Worm (Caenorhabditis elegans): Measurements from ENCODE around the gene bcmo-2.

The bcmo-2 gene

ce11 chrII:3951354-3951753 is 40.7 kb upstream of the bcmo-2 start:
- TF ChIP-seq lsy-2 (tag; optimal IDR thresholded peaks at IDR 0.05): peak in 1 of 2 experiments; percentile 47
- TF ChIP-seq ceh-8 (GFP tag; optimal IDR thresholded peaks at IDR 0.05): no peak
- peak in 1 of 2 experiments; percentile 42 for TF ChIP-seq lin-35 (GFP tag; optimal IDR thresholded peaks at IDR 0.05)
- TF ChIP-seq nhr-77 (tag; optimal IDR thresholded peaks at IDR 0.05): peak; percentile 6
- no peak for TF ChIP-seq unc-130 (tag; optimal IDR thresholded peaks at IDR 0.05)
- no peak for TF ChIP-seq aly-2 (tag; optimal IDR thresholded peaks at IDR 0.05)
- no peak for TF ChIP-seq C16A3.4 (tag; optimal IDR thresholded peaks at IDR 0.05)
- TF ChIP-seq nhr-20 (tag; optimal IDR thresholded peaks at IDR 0.05): peak; percentile 59
- peak in 1 of 3 experiments; percentile 19 for TF ChIP-seq dpl-1 (GFP tag; optimal IDR thresholded peaks at IDR 0.05)
- peak in 2 of 6 experiments; percentile 29 to 42 for TF ChIP-seq elt-3 (tag; optimal IDR thresholded peaks at IDR 0.05)
- peak; percentile 1 for TF ChIP-seq swsn-7 (tag; optimal IDR thresholded peaks at IDR 0.05)
- peak; percentile 30 for TF ChIP-seq mep-1 (tag; optimal IDR thresholded peaks at IDR 0.05)
- peak; percentile 88 for TF ChIP-seq nhr-85 (tag)
- peak; percentile 33 for TF ChIP-seq tbx-2 (tag; optimal IDR thresholded peaks at IDR 0.05)
- peak; percentile 39 for TF ChIP-seq nhr-71 (tag; optimal IDR thresholded peaks at IDR 0.05)
- peak in 1 of 2 experiments; percentile 28 for TF ChIP-seq efl-1 (optimal IDR thresholded peaks at IDR 0.05)
- TF ChIP-seq efl-1 (GFP tag; optimal IDR thresholded peaks at IDR 0.05 in 1 of 2): peak in 1 of 2 experiments; percentile 65
- TF ChIP-seq snu-23 (GFP tag; optimal IDR thresholded peaks at IDR 0.05): peak; percentile 51
- peak; percentile 10 for TF ChIP-seq rnt-1 (tag; optimal IDR thresholded peaks at IDR 0.05)
- no peak for TF ChIP-seq vab-15 (tag; optimal IDR thresholded peaks at IDR 0.05)
- peak; percentile 20 for TF ChIP-seq fos-1 (tag; optimal IDR thresholded peaks at IDR 0.05)
- TF ChIP-seq lin-14 (GFP tag; optimal IDR thresholded peaks at IDR 0.05): peak; percentile 85
- no peak for TF ChIP-seq lin-15B (tag; optimal IDR thresholded peaks at IDR 0.05)
- peak; percentile 18 for TF ChIP-seq jun-1 (tag; optimal IDR thresholded peaks at IDR 0.05)
- TF ChIP-seq grh-1 (GFP tag; IDR thresholded peaks at IDR 0.05): peak; percentile 90
- TF ChIP-seq blmp-1 (tag; optimal IDR thresholded peaks at IDR 0.05): peak; percentile 89

DNA sequence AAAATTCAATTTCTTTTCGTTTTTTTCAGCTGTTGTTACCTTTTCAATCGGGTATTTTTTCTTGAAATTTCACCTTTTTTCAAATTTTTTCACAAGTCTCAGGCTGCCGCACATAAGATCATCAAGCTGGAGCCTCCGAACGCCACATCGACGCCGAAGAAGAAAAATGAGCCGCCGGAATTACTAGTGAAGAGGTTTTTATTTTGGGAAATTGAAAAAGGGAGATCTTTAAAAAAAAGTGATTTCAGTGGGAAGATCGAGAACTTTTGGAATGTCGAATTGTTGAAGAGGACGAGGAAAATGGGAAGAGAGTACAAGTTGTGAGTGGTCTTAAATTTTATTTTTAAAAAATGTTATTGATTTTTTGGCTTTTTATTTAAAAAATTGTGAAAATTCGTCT is 39.4 kb upstream of the bcmo-2 start, which contains the start of gene sea-2:
TSS of gene sea-2 (plus strand) at position 301 of the 400 bp plus-strand sequence.
- TF ChIP-seq C16A3.4 (tag; optimal IDR thresholded peaks at IDR 0.05) (no peak), nhr-76 (tag; optimal IDR thresholded peaks at IDR 0.05) (no peak), nhr-20 (tag; optimal IDR thresholded peaks at IDR 0.05) (no peak), xbp-1 (tag; optimal IDR thresholded peaks at IDR 0.05) (no peak), blmp-1 (tag; optimal IDR thresholded peaks at IDR 0.05) (no peak), elt-2 (tag; optimal IDR thresholded peaks at IDR 0.05) (no peak), lsy-2 (tag; optimal IDR thresholded peaks at IDR 0.05) (no peak), nhr-237 (tag; optimal IDR thresholded peaks at IDR 0.05) (no peak), efl-1 (optimal IDR thresholded peaks at IDR 0.05) (no peak), efl-1 (GFP tag; optimal IDR thresholded peaks at IDR 0.05 in 1 of 2) (no peak), lin-35 (GFP tag; optimal IDR thresholded peaks at IDR 0.05) (no peak), ceh-88 (GFP tag; IDR thresholded peaks at IDR 0.05) (no peak)

ce11 chrII:3948507-3948906 is 37.9 kb upstream of the bcmo-2 start:
- peak; percentile 66 for TF ChIP-seq lin-14 (GFP tag; optimal IDR thresholded peaks at IDR 0.05)
- no peak for TF ChIP-seq C16A3.4 (tag; optimal IDR thresholded peaks at IDR 0.05)
- TF ChIP-seq lsy-2 (tag; optimal IDR thresholded peaks at IDR 0.05): peak in 1 of 2 experiments; percentile 12
- TF ChIP-seq fkh-10 (GFP tag; optimal IDR thresholded peaks at IDR 0.05): peak; percentile 47

DNA sequence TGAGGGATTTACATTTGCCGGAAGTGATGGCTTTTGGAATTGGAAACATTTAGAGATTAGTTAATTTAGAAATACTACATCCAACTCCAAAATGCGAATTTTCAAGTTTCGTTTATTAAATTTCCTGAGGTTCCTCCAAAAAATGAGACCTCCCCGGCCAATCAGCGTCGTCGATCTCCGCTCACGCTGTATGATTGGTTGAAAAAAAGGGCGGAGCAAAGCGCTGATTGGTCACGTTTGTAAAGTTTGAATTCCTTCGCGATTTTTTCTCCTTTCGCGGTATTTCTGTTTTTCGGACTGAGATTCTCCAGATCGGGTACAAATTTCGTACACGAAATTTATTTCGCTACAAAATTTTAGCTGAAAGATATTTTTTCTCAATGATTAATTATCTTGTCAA is 36.8 kb upstream of the bcmo-2 start:
- TF ChIP-seq nhr-11 (tag; optimal IDR thresholded peaks at IDR 0.05) (no peak), ceh-8 (GFP tag; optimal IDR thresholded peaks at IDR 0.05) (peak; percentile 36), tbx-2 (tag; optimal IDR thresholded peaks at IDR 0.05) (no peak), lin-39 (tag; optimal IDR thresholded peaks at IDR 0.05) (no peak), ceh-63 (GFP tag; optimal IDR thresholded peaks at IDR 0.05) (no peak)

- TF ChIP-seq lin-15B (tag; optimal IDR thresholded peaks at IDR 0.05) (no peak), mab-9 (GFP tag; IDR thresholded peaks at IDR 0.05) (no peak), nhr-90 (tag; optimal IDR thresholded peaks at IDR 0.05; ENCODE audit: poor library complexity) (no peak), ceh-90 (tag; optimal IDR thresholded peaks at IDR 0.05) (no peak)
Observed at ce11 chrII:3935990-3936389, 25.4 kb upstream of the bcmo-2 start.
